Fruit fly (Drosophila melanogaster): ENCODE measurements around the gene CG4199.

- TF ChIP-seq EcR (GFP tag; optimal IDR thresholded peaks at IDR 0.05) (no peak), Pif1B (GFP tag; optimal IDR thresholded peaks at IDR 0.05) (no peak)
Measured at dm6 chrX:2066259-2066658, 7.0 kb downstream of the CG4199 start, which contains the start of gene CG14054.

Data from whole organism, pupa.